Worm (Caenorhabditis elegans): ENCODE measurements around the gene F32F2.4.

ce11 chrV:13297220-13297619 is 21.2 kb downstream of the F32F2.4 start, which contains the start of gene C26E1.1:
- TF ChIP-seq unc-62 (GFP tag; optimal IDR thresholded peaks at IDR 0.05) (no peak), nhr-12 (tag; optimal IDR thresholded peaks at IDR 0.05) (no peak), mab-5 (tag; optimal IDR thresholded peaks at IDR 0.05) (no peak), nhr-21 (tag; optimal IDR thresholded peaks at IDR 0.05) (no peak), lin-13 (GFP tag; optimal IDR thresholded peaks at IDR 0.05) (no peak), sma-3 (GFP tag; optimal IDR thresholded peaks at IDR 0.05) (no peak), egl-27 (tag; optimal IDR thresholded peaks at IDR 0.05) (no peak), ZK546.5 (tag; optimal IDR thresholded peaks at IDR 0.05) (no peak), blmp-1 (tag; optimal IDR thresholded peaks at IDR 0.05; ENCODE audit: insufficient read depth) (no peak), ceh-82 (tag; optimal IDR thresholded peaks at IDR 0.05) (no peak), R02D3.7 (tag; optimal IDR thresholded peaks at IDR 0.05) (no peak), nhr-237 (tag; optimal IDR thresholded peaks at IDR 0.05) (no peak)

All from whole organism, L2 larva.